Fruit fly (Drosophila melanogaster): ENCODE measurements around the gene CG14543.

CG14543 gene

dm6 chr3R:26021195-26021914 lies 35.1 kb upstream of the CG14543 start (continued):
- TF ChIP-seq Fer3 (tag; optimal IDR thresholded peaks at IDR 0.05) (peak; percentile 84), lov (optimal IDR thresholded peaks at IDR 0.05) (no peak), lov (GFP tag; IDR thresholded peaks at IDR 0.05) (0 out of 3 replicates have a peak, but pooled peaks have one; percentile 38), CG31365 (tag; optimal IDR thresholded peaks at IDR 0.05) (no peak), CG1603 (tag; optimal IDR thresholded peaks at IDR 0.05) (peak; percentile 50), Ets97D (GFP tag; optimal IDR thresholded peaks at IDR 0.05) (peak; percentile 43), CG11695 (GFP tag; IDR thresholded peaks at IDR 0.05) (peak; percentile 91), CG30020 (tag; optimal IDR thresholded peaks at IDR 0.05) (peak; percentile 87), CG31388 (GFP tag; optimal IDR thresholded peaks at IDR 0.05) (peak; percentile 90), HHEX (GFP tag; optimal IDR thresholded peaks at IDR 0.05) (peak; percentile 88), tll (GFP tag; optimal IDR thresholded peaks at IDR 0.05) (peak in 1 of 2 experiments; percentile 10), mirr (GFP tag; optimal IDR thresholded peaks at IDR 0.05) (no peak), CG17186 (GFP tag; optimal IDR thresholded peaks at IDR 0.05) (peak; percentile 83), sens-2 (GFP tag; IDR thresholded peaks at IDR 0.05) (no peak; the same call in 1 of the 2 replicates), onecut (GFP tag; IDR thresholded peaks at IDR 0.05) (peak; percentile 74), sisA (GFP tag; IDR thresholded peaks at IDR 0.05) (peak; percentile 83), Hsf (GFP tag; optimal IDR thresholded peaks at IDR 0.05) (peak; percentile 94), klu (GFP tag; IDR thresholded peaks at IDR 0.05) (peak; percentile 81), CG8388 (GFP tag; optimal IDR thresholded peaks at IDR 0.05) (peak; percentile 94), CG12219 (GFP tag; optimal IDR thresholded peaks at IDR 0.05) (peak; percentile 81), Mes4 (GFP tag; optimal IDR thresholded peaks at IDR 0.05) (peak; percentile 88), CG10462 (GFP tag; optimal IDR thresholded peaks at IDR 0.05) (peak; percentile 93), CG10267 (tag; optimal IDR thresholded peaks at IDR 0.05) (peak; percentile 93), sr (GFP tag; IDR thresholded peaks at IDR 0.05) (no peak), Sox100B (GFP tag; optimal IDR thresholded peaks at IDR 0.05) (peak; percentile 99), NC2β (GFP tag; optimal IDR thresholded peaks at IDR 0.05) (peak; percentile 79), E2f2 (GFP tag; IDR thresholded peaks at IDR 0.05) (peak; percentile 63; the same call in 1 of the 2 replicates), CG7928 (GFP tag; optimal IDR thresholded peaks at IDR 0.05) (peak; percentile 67), CG9727 (GFP tag; optimal IDR thresholded peaks at IDR 0.05) (peak; percentile 99), wdn (GFP tag; IDR thresholded peaks at IDR 0.05) (peak; percentile 70), CG30431 (GFP tag; optimal IDR thresholded peaks at IDR 0.05) (peak; percentile 92), CG1024 (GFP tag; IDR thresholded peaks at IDR 0.05) (peak; percentile 38; the same call in 1 of the 2 replicates), CG11085 (GFP tag; IDR thresholded peaks at IDR 0.05) (peak; percentile 54), Rfx (GFP tag; IDR thresholded peaks at IDR 0.05) (peak; percentile 84), CG17568 (GFP tag; optimal IDR thresholded peaks at IDR 0.05) (peak; percentile 81), knrl (GFP tag; IDR thresholded peaks at IDR 0.05; ENCODE audit: partially characterized antibody) (no peak), CG5953 (GFP tag; IDR thresholded peaks at IDR 0.05) (0 out of 2 replicates have a peak, but pooled peaks have one; percentile 46), CG10274 (GFP tag; optimal IDR thresholded peaks at IDR 0.05) (peak; percentile 86), wor (GFP tag; IDR thresholded peaks at IDR 0.05) (peak; percentile 85), CrebB (tag; optimal IDR thresholded peaks at IDR 0.05) (peak; percentile 22), CG3847 (GFP tag; IDR thresholded peaks at IDR 0.05) (peak; percentile 87), chm (GFP tag; IDR thresholded peaks at IDR 0.05) (no peak), ham (GFP tag; IDR thresholded peaks at IDR 0.05) (0 out of 2 replicates have a peak, but pooled peaks have one; percentile 43), CG16815 (GFP tag; optimal IDR thresholded peaks at IDR 0.05) (peak; percentile 99), GATAe (GFP tag; conservative IDR thresholded peaks at IDR 0.05) (peak; percentile 38; the same call in 1 of the 2 replicates), CG33213 (GFP tag; optimal IDR thresholded peaks at IDR 0.05) (peak; percentile 24)
